Worm (Caenorhabditis elegans): Measurements from ENCODE around the gene B0034.4.

Gene B0034.4

ce11 chrII:5933962-5934422 lies 35.3 kb downstream of the B0034.4 start (continued):
- TF ChIP-seq nhr-77 (tag; optimal IDR thresholded peaks at IDR 0.05) (no peak), ceh-8 (GFP tag; optimal IDR thresholded peaks at IDR 0.05) (no peak), elt-2 (tag; optimal IDR thresholded peaks at IDR 0.05) (no peak), lsy-2 (tag; optimal IDR thresholded peaks at IDR 0.05) (peak; percentile 21 to 33), swsn-7 (tag; optimal IDR thresholded peaks at IDR 0.05) (no peak)

- no peak for TF ChIP-seq egl-27 (tag; optimal IDR thresholded peaks at IDR 0.05)
- TF ChIP-seq jun-1 (tag; optimal IDR thresholded peaks at IDR 0.05): no peak
- no peak for TF ChIP-seq elt-3 (tag; optimal IDR thresholded peaks at IDR 0.05)
- TF ChIP-seq mef-2 (tag; optimal IDR thresholded peaks at IDR 0.05): no peak
- no peak for TF ChIP-seq efl-1 (optimal IDR thresholded peaks at IDR 0.05)
- peak in 1 of 2 experiments; percentile 10 for TF ChIP-seq efl-1 (GFP tag; optimal IDR thresholded peaks at IDR 0.05 in 1 of 2)
- TF ChIP-seq nhr-85 (tag): peak; percentile 70
Measured at ce11 chrII:5933133-5933532, 36.2 kb downstream of the B0034.4 start.

ce11 chrII:5931904-5932764 lies 37.2 kb downstream of the B0034.4 start:
- TF ChIP-seq lin-13 (GFP tag; optimal IDR thresholded peaks at IDR 0.05) (no peak), elt-2 (tag; optimal IDR thresholded peaks at IDR 0.05) (peak; percentile 60), unc-62 (GFP tag; optimal IDR thresholded peaks at IDR 0.05) (no peak), efl-1 (optimal IDR thresholded peaks at IDR 0.05) (no peak), efl-1 (GFP tag; optimal IDR thresholded peaks at IDR 0.05 in 1 of 2) (peak in 1 of 2 experiments; percentile 82), swsn-7 (tag; optimal IDR thresholded peaks at IDR 0.05) (no peak), xbp-1 (tag; optimal IDR thresholded peaks at IDR 0.05) (no peak), pax-3 (tag; optimal IDR thresholded peaks at IDR 0.05) (no peak), C34B4.2 (tag; optimal IDR thresholded peaks at IDR 0.05) (no peak), nhr-28 (tag; optimal IDR thresholded peaks at IDR 0.05) (no peak), lin-39 (tag; optimal IDR thresholded peaks at IDR 0.05) (peak; percentile 77), dsc-1 (tag; optimal IDR thresholded peaks at IDR 0.05) (no peak), lin-35 (GFP tag; optimal IDR thresholded peaks at IDR 0.05) (peak in 1 of 2 experiments; percentile 16), irx-1 (tag; optimal IDR thresholded peaks at IDR 0.05) (no peak), vab-15 (tag; optimal IDR thresholded peaks at IDR 0.05) (no peak), ama-1 (optimal IDR thresholded peaks at IDR 0.05) (no peak), ceh-90 (tag; optimal IDR thresholded peaks at IDR 0.05) (no peak), nhr-76 (tag; optimal IDR thresholded peaks at IDR 0.05) (no peak), nhr-20 (tag; optimal IDR thresholded peaks at IDR 0.05) (peak; percentile 67), nhr-90 (tag; optimal IDR thresholded peaks at IDR 0.05; ENCODE audit: poor library complexity) (peak; percentile 14), sox-4 (tag; optimal IDR thresholded peaks at IDR 0.05) (no peak), ztf-4 (tag; optimal IDR thresholded peaks at IDR 0.05) (peak; percentile 49), zip-4 (GFP tag; optimal IDR thresholded peaks at IDR 0.05) (no peak), mab-9 (GFP tag; IDR thresholded peaks at IDR 0.05) (no peak), sptf-1 (tag; optimal IDR thresholded peaks at IDR 0.05) (no peak), C04F5.9 (tag; optimal IDR thresholded peaks at IDR 0.05) (no peak), skn-1 (tag; optimal IDR thresholded peaks at IDR 0.05) (no peak), snu-23 (GFP tag; optimal IDR thresholded peaks at IDR 0.05) (peak; percentile 47), ztf-11 (tag; optimal IDR thresholded peaks at IDR 0.05) (no peak), hpl-2 (GFP tag; optimal IDR thresholded peaks at IDR 0.05) (no peak), dpl-1 (GFP tag; optimal IDR thresholded peaks at IDR 0.05) (no peak), efl-3 (GFP tag; optimal IDR thresholded peaks at IDR 0.05) (no peak), ces-1 (GFP tag; optimal IDR thresholded peaks at IDR 0.05) (no peak), snpc-4 (tag; optimal IDR thresholded peaks at IDR 0.05) (no peak), lin-15B (tag; optimal IDR thresholded peaks at IDR 0.05) (no peak), jun-1 (tag; optimal IDR thresholded peaks at IDR 0.05) (no peak), unc-30 (tag; optimal IDR thresholded peaks at IDR 0.05) (no peak), egl-13 (tag; optimal IDR thresholded peaks at IDR 0.05) (no peak), ceh-88 (GFP tag; IDR thresholded peaks at IDR 0.05) (no peak), sup-37 (GFP tag; optimal IDR thresholded peaks at IDR 0.05) (no peak), hlh-17 (GFP tag; optimal IDR thresholded peaks at IDR 0.05; ENCODE audit: borderline replicate concordance) (no peak)

Data from whole organism, L1 larva.